Fruit fly (Drosophila melanogaster) whole organism, embryonic: Measurements from ENCODE around the gene nonC.
A peak's percentile ranks its signal among the peaks of the same experiment; 100 is the strongest.

Source experiments
- BEAF-32 ChIP-seq: fragments of 200-800 bp; sonication (Bioruptor generic); optimal IDR thresholded peaks from 3 replicates; lab custom pipeline; 2017; ENCODE audit warnings: missing biosample characterization, missing genetic modification characterization, mild to moderate bottlenecking, moderate library complexity, missing genetic modification reagents
- CG10543 ChIP-seq: fragments of 200-800 bp; sonication (Bioruptor generic); optimal IDR thresholded peaks from 3 replicates; lab custom pipeline; 2017; ENCODE audit warnings: missing biosample characterization, mild to moderate bottlenecking, missing genetic modification characterization, moderate library complexity
- CG10979 ChIP-seq: fragments of 200-800 bp; sonication (Bioruptor generic); optimal IDR thresholded peaks from 2 replicates; lab custom pipeline; 2018; ENCODE audit warnings: missing biosample characterization, mild to moderate bottlenecking, missing genetic modification characterization, moderate library complexity
- CG11093 ChIP-seq: fragments of 200-800 bp; sonication (Bioruptor generic); IDR thresholded peaks from 3 replicates; pipeline ENCODE4 v1.3.6; 2022; ENCODE audit warnings: missing biosample characterization, missing genetic modification characterization
- CG13287 ChIP-seq: fragments of 200-800 bp; sonication (Bioruptor generic); IDR thresholded peaks from 2 replicates; pipeline ENCODE4 v1.3.6; 2022; ENCODE audit warnings: missing biosample characterization, missing genetic modification characterization; ENCODE audit not compliant: partially characterized antibody
- CG13296 ChIP-seq: fragments of 200-800 bp; sonication (Bioruptor generic); optimal IDR thresholded peaks from 3 replicates; lab custom pipeline; 2018; ENCODE audit warnings: missing biosample characterization, mild to moderate bottlenecking, missing genetic modification characterization
- CG13894 ChIP-seq: fragments of 200-800 bp; sonication (Bioruptor generic); optimal IDR thresholded peaks from 3 replicates; lab custom pipeline; 2018; ENCODE audit warnings: missing biosample characterization, mild to moderate bottlenecking, missing genetic modification characterization, moderate library complexity
- CG14860 ChIP-seq: fragments of 200-800 bp; sonication (Bioruptor generic); IDR thresholded peaks from 3 replicates; pipeline ENCODE4 v1.3.6; 2022; ENCODE audit warnings: missing biosample characterization, missing genetic modification characterization; ENCODE audit not compliant: partially characterized antibody
- CG2116 ChIP-seq: fragments of 200-800 bp; sonication (Bioruptor generic); optimal IDR thresholded peaks from 3 replicates; lab custom pipeline; 2018; ENCODE audit warnings: missing biosample characterization, mild to moderate bottlenecking, missing genetic modification characterization
- CG31388 ChIP-seq: fragments of 200-800 bp; sonication (Bioruptor generic); optimal IDR thresholded peaks from 2 replicates; lab custom pipeline; 2016; ENCODE audit warnings: missing biosample characterization, missing genetic modification characterization
- CG31441 ChIP-seq: fragments of 200-800 bp; sonication (Bioruptor generic); IDR thresholded peaks from 2 replicates; pipeline ENCODE4 v1.3.6; 2022; ENCODE audit warnings: missing biosample characterization, missing genetic modification characterization
- CG33213 ChIP-seq: fragments of 200-800 bp; sonication (Bioruptor generic); optimal IDR thresholded peaks from 3 replicates; lab custom pipeline; 2016; ENCODE audit warnings: missing biosample characterization, missing genetic modification characterization
- CG4328 ChIP-seq: fragments of 200-800 bp; sonication (Bioruptor generic); optimal IDR thresholded peaks from 3 replicates; lab custom pipeline; 2017; ENCODE audit warnings: missing biosample characterization, missing genetic modification reagents, missing genetic modification characterization
- CG4360 ChIP-seq: fragments of 200-800 bp; sonication (Bioruptor generic); IDR thresholded peaks from 2 replicates; pipeline ENCODE4 v1.3.6; 2022; ENCODE audit warnings: missing biosample characterization, missing genetic modification characterization
- CG4424 ChIP-seq: fragments of 200-800 bp; sonication (Bioruptor generic); optimal IDR thresholded peaks from 3 replicates; lab custom pipeline; 2016; ENCODE audit warnings: missing biosample characterization, missing genetic modification characterization
- CG6272 ChIP-seq: fragments of 200-800 bp; sonication (Bioruptor generic); IDR thresholded peaks from 2 replicates; pipeline ENCODE4 v1.3.6; 2022; ENCODE audit warnings: missing biosample characterization, missing genetic modification characterization
- CHES-1-like ChIP-seq: fragments of 200-800 bp; sonication (Bioruptor generic); optimal IDR thresholded peaks from 2 replicates; lab custom pipeline; 2016; ENCODE audit warnings: missing biosample characterization, missing genetic modification characterization
- Dip3 ChIP-seq: fragments of 200-800 bp; sonication (Bioruptor generic); optimal IDR thresholded peaks from 3 replicates; lab custom pipeline; 2016; ENCODE audit warnings: missing biosample characterization, missing genetic modification characterization
- Elba2 ChIP-seq: fragments of 200-800 bp; sonication (Bioruptor generic); optimal IDR thresholded peaks from 3 replicates; lab custom pipeline; 2016; ENCODE audit warnings: missing biosample characterization, missing genetic modification characterization
- Ets65A ChIP-seq: fragments of 200-800 bp; sonication (Bioruptor generic); peaks from one replicate; lab custom pipeline; 2016; ENCODE audit warnings: missing biosample characterization, missing genetic modification characterization
- Gsc ChIP-seq: fragments of 200-800 bp; sonication (Bioruptor generic); IDR thresholded peaks from 2 replicates; pipeline ENCODE4 v1.3.6; 2022; ENCODE audit warnings: missing biosample characterization, missing genetic modification characterization
- HmgD ChIP-seq: fragments of 200-800 bp; sonication (Bioruptor generic); optimal IDR thresholded peaks from 3 replicates; lab custom pipeline; 2016; ENCODE audit warnings: missing biosample characterization, missing genetic modification characterization
- Med ChIP-seq: fragments of 200-800 bp; sonication (Bioruptor generic); peaks from one replicate; lab custom pipeline; 2016; ENCODE audit warnings: missing biosample characterization, missing genetic modification characterization, mild to moderate bottlenecking, inconsistent platforms, moderate library complexity
- NFAT ChIP-seq: fragments of 200-800 bp; sonication (Bioruptor generic); IDR thresholded peaks from 2 replicates; pipeline ENCODE4 v1.3.6; 2022; ENCODE audit warnings: missing biosample characterization, missing genetic modification characterization
- Scr ChIP-seq: fragments of 200-800 bp; sonication (Bioruptor generic); IDR thresholded peaks from 2 replicates; pipeline ENCODE4 v1.3.6; 2022; ENCODE audit warnings: missing biosample characterization, missing genetic modification characterization; ENCODE audit not compliant: partially characterized antibody
- Sin3A ChIP-seq: fragments of >200 bp; optimal IDR thresholded peaks from 2 replicates; lab custom pipeline; 2018
- Stat92E ChIP-seq, 3 experiments: fragments of >200 bp in 2 of 3; fragments of 200-800 bp in 1 of 3; sonication (Bioruptor generic) in 1 of 3; optimal IDR thresholded peaks; 2 replicates each; lab custom pipeline; 2017 to 2019; ENCODE audit warnings: missing biosample characterization in 3 of 3, missing genetic modification characterization in 3 of 3, mild to moderate bottlenecking in 1 of 3, moderate library complexity in 1 of 3
- Taf1 ChIP-seq: fragments of 200-800 bp; sonication (Bioruptor generic); IDR thresholded peaks from 2 replicates; pipeline ENCODE4 v1.3.6; 2022; ENCODE audit warnings: missing biosample characterization, missing genetic modification characterization
- Trl ChIP-seq, 3 experiments: fragments of >200 bp in 2 of 3; fragments of 200-800 bp in 1 of 3; sonication (Bioruptor generic) in 1 of 3; optimal IDR thresholded peaks; 2 replicates in 1 of 3; 3 replicates in 2 of 3; lab custom pipeline; 2016 to 2017; ENCODE audit warnings: missing biosample characterization in 1 of 3, missing genetic modification characterization in 1 of 3
- aop ChIP-seq: fragments of 200-800 bp; sonication (Bioruptor generic); IDR thresholded peaks from 2 replicates; pipeline ENCODE4 v1.3.6; 2022; ENCODE audit warnings: missing biosample characterization, missing genetic modification characterization
- cas ChIP-seq: fragments of 200-800 bp; sonication (Bioruptor generic); IDR thresholded peaks from 2 replicates; pipeline ENCODE4 v1.3.6; 2022; ENCODE audit warnings: missing biosample characterization, missing genetic modification characterization
- crol ChIP-seq: fragments of 200-800 bp; sonication (Bioruptor generic); IDR thresholded peaks from 2 replicates; pipeline ENCODE4 v1.3.6; 2022; ENCODE audit warnings: missing biosample characterization, missing genetic modification characterization
- fd64A ChIP-seq: fragments of 200-800 bp; sonication (Bioruptor generic); optimal IDR thresholded peaks from 3 replicates; lab custom pipeline; 2018; ENCODE audit warnings: missing biosample characterization, mild to moderate bottlenecking, missing genetic modification characterization
- her ChIP-seq: fragments of 200-800 bp; sonication (Bioruptor generic); optimal IDR thresholded peaks from 2 replicates; lab custom pipeline; 2016; ENCODE audit warnings: missing biosample characterization, missing genetic modification characterization
- insv ChIP-seq, 2 experiments: fragments of 200-800 bp; sonication (Bioruptor generic); optimal IDR thresholded peaks; 3 replicates each; lab custom pipeline; 2016 to 2018; ENCODE audit warnings: missing biosample characterization in 2 of 2, missing genetic modification characterization in 2 of 2
- maf-S ChIP-seq: fragments of 200-800 bp; sonication (Bioruptor generic); optimal IDR thresholded peaks from 2 replicates; lab custom pipeline; 2016; ENCODE audit warnings: missing biosample characterization, missing genetic modification characterization
- pho ChIP-seq: fragments of 200-800 bp; sonication (Bioruptor generic); optimal IDR thresholded peaks from 2 replicates; lab custom pipeline; 2016; ENCODE audit warnings: missing biosample characterization, missing genetic modification characterization
- pita ChIP-seq: fragments of 200-800 bp; sonication (Bioruptor generic); optimal IDR thresholded peaks from 2 replicates; lab custom pipeline; 2017; ENCODE audit warnings: missing biosample characterization, mild to moderate bottlenecking, missing genetic modification characterization
- psq ChIP-seq: fragments of 200-800 bp; sonication (Bioruptor generic); optimal IDR thresholded peaks from 2 replicates; lab custom pipeline; 2017; ENCODE audit warnings: missing biosample characterization, missing genetic modification characterization
- sc ChIP-seq, 3 experiments: fragments of >200 bp in 2 of 3; fragments of 200-800 bp in 1 of 3; sonication (Bioruptor generic) in 1 of 3; optimal IDR thresholded peaks; 2 replicates in 2 of 3; 3 replicates in 1 of 3; lab custom pipeline; 2017; ENCODE audit warnings: mild to moderate bottlenecking in 1 of 3, missing biosample characterization in 1 of 3, missing genetic modification characterization in 1 of 3, missing genetic modification reagents in 1 of 3
- sens ChIP-seq: fragments of 200-800 bp; sonication (Bioruptor generic); peaks from one replicate; lab custom pipeline; 2016; ENCODE audit warnings: missing biosample characterization, missing genetic modification characterization
- slou ChIP-seq: fragments of 200-800 bp; sonication (Bioruptor generic); optimal IDR thresholded peaks from 3 replicates; lab custom pipeline; 2016; ENCODE audit warnings: missing biosample characterization, missing genetic modification characterization
- sr ChIP-seq: fragments of 200-800 bp; sonication (Bioruptor generic); IDR thresholded peaks from 3 replicates; pipeline ENCODE4 v1.3.6; 2022; ENCODE audit warnings: missing biosample characterization, missing genetic modification characterization
- stwl ChIP-seq: fragments of 200-800 bp; sonication (Bioruptor generic); optimal IDR thresholded peaks from 3 replicates; lab custom pipeline; 2018; ENCODE audit warnings: missing biosample characterization, mild to moderate bottlenecking, missing genetic modification characterization, moderate library complexity
- tna ChIP-seq: fragments of 200-800 bp; sonication (Bioruptor generic); IDR thresholded peaks from 2 replicates; pipeline ENCODE4 v1.3.6; 2022; ENCODE audit warnings: missing biosample characterization, missing genetic modification characterization; ENCODE audit not compliant: partially characterized antibody
- unc-4 ChIP-seq: fragments of 200-800 bp; sonication (Bioruptor generic); IDR thresholded peaks from 2 replicates; pipeline ENCODE4 v1.3.6; 2022; ENCODE audit warnings: missing biosample characterization, missing genetic modification characterization; ENCODE audit not compliant: partially characterized antibody
- zen ChIP-seq: fragments of 200-800 bp; sonication (Bioruptor generic); optimal IDR thresholded peaks from 3 replicates; lab custom pipeline; 2018; ENCODE audit warnings: missing biosample characterization, mild to moderate bottlenecking, missing genetic modification characterization, moderate library complexity
- zf30C ChIP-seq: fragments of 200-800 bp; sonication (Bioruptor generic); optimal IDR thresholded peaks from 3 replicates; lab custom pipeline; 2018; ENCODE audit warnings: missing biosample characterization, mild to moderate bottlenecking, missing genetic modification characterization

Gene nonC

DNA sequence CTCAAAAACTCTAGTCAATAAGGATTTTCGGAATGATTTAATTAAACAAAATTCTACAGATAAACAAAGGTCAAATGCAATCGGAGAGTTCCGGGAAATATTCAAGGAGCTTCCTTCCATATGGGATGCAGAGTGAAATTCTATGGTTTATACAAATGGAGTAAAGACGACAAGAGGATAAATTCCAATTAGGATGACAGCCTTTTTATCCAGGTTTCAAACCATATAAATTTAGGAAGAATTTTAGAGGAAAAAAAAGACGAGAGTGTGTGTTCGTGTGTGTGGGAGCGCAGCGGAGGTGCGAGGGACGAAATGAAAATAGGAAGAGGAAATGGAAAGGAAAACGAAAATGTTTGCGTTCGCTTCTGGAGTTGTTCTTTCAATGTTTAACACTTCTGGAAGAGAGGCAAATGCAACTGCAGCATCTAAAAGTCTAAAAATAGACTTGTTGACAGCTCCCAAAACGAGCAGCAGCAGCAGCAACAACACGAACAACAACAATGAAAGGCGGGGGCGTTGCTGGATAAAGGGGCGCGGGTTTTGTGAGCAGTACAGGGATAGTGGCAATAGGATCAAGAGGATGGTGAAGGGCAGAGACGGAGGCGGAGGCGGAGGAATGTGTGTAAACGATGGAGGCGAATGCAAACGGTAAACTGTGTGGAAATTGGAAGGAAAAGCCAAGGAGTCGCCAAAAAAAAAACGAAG, 21.8 kb upstream of the nonC start:
- TF ChIP-seq psq (GFP tag; lab: Kevin White, UChicago) (peak; percentile 1), CG4360 (GFP tag; lab: Robert Waterston, UW) (peak; percentile 86), Elba2 (GFP tag; lab: Kevin White, UChicago) (peak; percentile 38), sr (peak; percentile 51; the same call in 2 of the 3 replicates), cas (GFP tag; lab: Robert Waterston, UW) (no peak), zf30C (GFP tag; lab: Kevin White, UChicago) (peak; percentile 18), Med (GFP tag; lab: Kevin White, UChicago) (peak; percentile 38), CG6272 (no peak), Gsc (GFP tag; lab: Robert Waterston, UW) (no peak), crol (GFP tag; lab: Robert Waterston, UW) (peak; percentile 95), sens (GFP tag; lab: Kevin White, UChicago) (peak; percentile 22), aop (GFP tag; lab: Robert Waterston, UW) (0 out of 2 replicates have a peak, but pooled peaks have one; percentile 50), pita (peak; percentile 36), CG10979 (tag; lab: Kevin White, UChicago) (no peak), stwl (tag; lab: Kevin White, UChicago) (peak; percentile 7), Ets65A (GFP tag; lab: Kevin White, UChicago) (peak; percentile 2), maf-S (no peak), CG2116 (GFP tag; lab: Kevin White, UChicago) (no peak), insv (GFP tag; optimal IDR thresholded peaks at IDR 0.05; lab: Kevin White, UChicago) (peak; percentile 86 to 97), zen (tag; lab: Kevin White, UChicago) (peak; percentile 11), Sin3A (lab: Kevin White, UChicago) (no peak)

DNA sequence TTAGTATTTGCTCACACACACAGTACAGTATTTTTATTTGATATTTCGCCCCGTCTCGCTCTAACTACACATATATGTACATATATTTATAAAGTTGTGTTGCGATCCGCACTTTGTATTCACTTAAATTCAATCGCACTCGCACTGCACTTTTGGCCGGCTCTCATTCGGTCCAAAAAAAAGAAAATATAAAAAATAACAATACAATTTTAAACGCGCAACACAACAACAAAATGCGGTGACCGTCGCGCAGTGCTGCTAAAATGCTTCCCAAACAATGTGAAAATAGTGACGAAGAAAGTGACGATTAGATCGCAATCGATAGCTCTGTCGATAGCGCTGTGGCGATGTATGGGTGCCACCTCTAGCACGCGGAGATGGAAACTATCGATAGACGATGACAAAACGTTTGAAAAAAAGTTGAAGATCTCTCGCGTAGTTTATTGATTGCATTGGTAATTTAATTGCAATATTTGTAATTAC, 20.9 kb upstream of the nonC start, which contains the start of the genes C3G and pod1:
Gene C3G (minus strand): TSS at position 282 of the 483 bp plus-strand sequence.
Gene pod1 (plus strand): TSS at position 373 of the 483 bp plus-strand sequence.
- peak; percentile 70 for TF ChIP-seq CHES-1-like
- TF ChIP-seq CG4328 (GFP tag; lab: Kevin White, UChicago): no peak
- peak; percentile 67 for TF ChIP-seq CG13894 (tag; lab: Kevin White, UChicago)
- TF ChIP-seq Taf1: no peak
- TF ChIP-seq BEAF-32: peak; percentile 99
- TF ChIP-seq sc (optimal IDR thresholded peaks at IDR 0.05; lab: Kevin White, UChicago): no peak
- TF ChIP-seq sc (GFP tag; optimal IDR thresholded peaks at IDR 0.05; lab: Kevin White, UChicago): no peak
- peak in 1 of 2 experiments; percentile 20 for TF ChIP-seq Trl (optimal IDR thresholded peaks at IDR 0.05; lab: Kevin White, UChicago)
- TF ChIP-seq Trl (GFP tag; optimal IDR thresholded peaks at IDR 0.05; lab: Kevin White, UChicago): peak; percentile 42
- TF ChIP-seq slou: peak; percentile 22
- TF ChIP-seq fd64A (GFP tag; lab: Kevin White, UChicago): no peak
- TF ChIP-seq Dip3 (GFP tag; lab: Kevin White, UChicago): peak; percentile 6
- peak; percentile 33 for TF ChIP-seq CG10543 (GFP tag; lab: Kevin White, UChicago)
- TF ChIP-seq tna: peak; percentile 98
- peak; percentile 47 for TF ChIP-seq pho (GFP tag; lab: Kevin White, UChicago)
- TF ChIP-seq CG31441 (GFP tag; lab: Robert Waterston, UW): peak; percentile 43; the same call in 1 of the 2 replicates
- TF ChIP-seq CG33213 (GFP tag; lab: Kevin White, UChicago): peak; percentile 71
- peak; percentile 96 for TF ChIP-seq Scr (GFP tag; lab: Robert Waterston, UW)
- TF ChIP-seq CG4424: peak; percentile 30
- peak; percentile 84 for TF ChIP-seq HmgD
- peak; percentile 41 for TF ChIP-seq her (GFP tag; lab: Kevin White, UChicago)
- TF ChIP-seq NFAT (GFP tag; lab: Robert Waterston, UW): peak; percentile 62; the same call in 1 of the 2 replicates
- TF ChIP-seq CG6272: peak; percentile 49; the same call in 1 of the 2 replicates
- TF ChIP-seq unc-4 (GFP tag; lab: Robert Waterston, UW): peak; percentile 97
- TF ChIP-seq CG31388 (GFP tag; lab: Kevin White, UChicago): no peak
- TF ChIP-seq Stat92E (GFP tag; optimal IDR thresholded peaks at IDR 0.05; lab: Kevin White, UChicago): peak in 1 of 3 experiments; percentile 44
- TF ChIP-seq CG14860 (GFP tag; lab: Robert Waterston, UW): peak; percentile 97
- peak; percentile 5 for TF ChIP-seq CG13296 (GFP tag; lab: Kevin White, UChicago)
- TF ChIP-seq CG13287 (GFP tag; lab: Robert Waterston, UW): peak; percentile 96
- no peak for TF ChIP-seq CG11093
